Worm (Caenorhabditis elegans): ENCODE measurements around the gene rnh-1.2.

DNA sequence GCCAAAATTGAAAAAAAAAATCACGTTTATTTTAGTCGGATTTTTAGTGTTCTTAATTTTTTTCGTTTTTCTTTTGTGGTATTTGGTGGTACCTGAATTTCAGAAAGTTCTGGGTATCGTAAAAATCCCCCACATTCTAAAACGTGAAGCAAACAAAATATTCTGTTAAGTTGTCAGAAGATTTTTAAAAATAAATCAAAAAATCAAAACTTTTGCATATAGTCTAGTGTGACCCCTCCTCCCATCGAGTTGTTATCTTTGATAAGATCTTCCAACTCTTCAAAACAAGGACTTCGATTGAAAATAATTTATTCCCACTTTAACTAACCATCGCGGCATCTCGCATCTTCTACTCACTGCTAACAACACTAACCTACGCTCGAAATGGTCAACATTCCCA is 12.7 kb downstream of the rnh-1.2 start, which contains the start of gene ZK938.1:
- TF ChIP-seq M03D4.4 (tag; optimal IDR thresholded peaks at IDR 0.05) = no peak
- TF ChIP-seq nhr-28 (tag; optimal IDR thresholded peaks at IDR 0.05) = no peak
- no peak for TF ChIP-seq elt-3 (tag; optimal IDR thresholded peaks at IDR 0.05)
- TF ChIP-seq elt-1 (tag; optimal IDR thresholded peaks at IDR 0.05; ENCODE audit: borderline replicate concordance, insufficient read depth) = no peak
- TF ChIP-seq ztf-11 (tag; optimal IDR thresholded peaks at IDR 0.05) = no peak
- no peak for TF ChIP-seq ces-1 (GFP tag; optimal IDR thresholded peaks at IDR 0.05)
- no peak for TF ChIP-seq unc-62 (GFP tag; optimal IDR thresholded peaks at IDR 0.05)
- no peak for TF ChIP-seq nhr-76 (tag; optimal IDR thresholded peaks at IDR 0.05)
- no peak for TF ChIP-seq flh-1 (GFP tag; optimal IDR thresholded peaks at IDR 0.05)
